Fruit fly (Drosophila melanogaster): ENCODE data around the gene Esp.

The Esp gene

dm6 chr3R:24864719-24865400, 23.1 kb downstream of the Esp start, which contains the start of the genes Srg1 and Elal (continued):
- TF ChIP-seq CG3847 (GFP tag; IDR thresholded peaks at IDR 0.05) (peak; percentile 31; the same call in 1 of the 2 replicates), Usf (GFP tag; optimal IDR thresholded peaks at IDR 0.05) (no peak), Dref (GFP tag; IDR thresholded peaks at IDR 0.05) (no peak), gsb-n (tag; optimal IDR thresholded peaks at IDR 0.05) (peak; percentile 5), Oli (tag; optimal IDR thresholded peaks at IDR 0.05) (peak; percentile 18), CG1792 (GFP tag; optimal IDR thresholded peaks at IDR 0.05) (no peak), CG10366 (GFP tag; IDR thresholded peaks at IDR 0.05) (peak; percentile 26; the same call in 1 of the 2 replicates), pb (GFP tag; optimal IDR thresholded peaks at IDR 0.05) (no peak), CG2120 (GFP tag; optimal IDR thresholded peaks at IDR 0.05) (peak; percentile 25), CG3995 (GFP tag; optimal IDR thresholded peaks at IDR 0.05) (no peak), crc (GFP tag; optimal IDR thresholded peaks at IDR 0.05) (no peak), cwo (GFP tag; optimal IDR thresholded peaks at IDR 0.05) (peak; percentile 24), CG9932 (GFP tag; IDR thresholded peaks at IDR 0.05) (no peak), dmrt11E (tag; optimal IDR thresholded peaks at IDR 0.05) (peak; percentile 7), CG11723 (GFP tag; optimal IDR thresholded peaks at IDR 0.05) (no peak), CG8924 (tag; optimal IDR thresholded peaks at IDR 0.05) (peak; percentile 35), CG12391 (tag; optimal IDR thresholded peaks at IDR 0.05) (peak; percentile 44), Myb (GFP tag; optimal IDR thresholded peaks at IDR 0.05) (no peak), CG5180 (GFP tag; optimal IDR thresholded peaks at IDR 0.05) (no peak), CG5245 (GFP tag; optimal IDR thresholded peaks at IDR 0.05) (no peak), CG34376 (GFP tag; optimal IDR thresholded peaks at IDR 0.05) (peak; percentile 62), sug (tag; optimal IDR thresholded peaks at IDR 0.05) (peak; percentile 51), Xrp1 (GFP tag; IDR thresholded peaks at IDR 0.05) (peak; percentile 21; the same call in 1 of the 2 replicates), toy (GFP tag; IDR thresholded peaks at IDR 0.05) (0 out of 2 replicates have a peak, but pooled peaks have one; percentile 12), grau (tag; optimal IDR thresholded peaks at IDR 0.05) (peak; percentile 59), CG18599 (GFP tag; optimal IDR thresholded peaks at IDR 0.05) (peak; percentile 61), ara (GFP tag; IDR thresholded peaks at IDR 0.05) (no peak), CG14710 (tag; optimal IDR thresholded peaks at IDR 0.05) (no peak), CG18011 (GFP tag; optimal IDR thresholded peaks at IDR 0.05) (no peak), Optix (GFP tag; IDR thresholded peaks at IDR 0.05) (no peak), Adf1 (GFP tag; IDR thresholded peaks at IDR 0.05) (no peak), slbo (GFP tag; IDR thresholded peaks at IDR 0.05) (peak; percentile 68; the same call in 1 of the 2 replicates), Poxn (GFP tag; IDR thresholded peaks at IDR 0.05) (no peak), Fer2 (tag; optimal IDR thresholded peaks at IDR 0.05) (peak; percentile 6), Med (GFP tag) (peak; percentile 63), row (GFP tag; IDR thresholded peaks at IDR 0.05) (peak; percentile 60), Taf1 (GFP tag; IDR thresholded peaks at IDR 0.05) (0 out of 2 replicates have a peak, but pooled peaks have one; percentile 21), so (GFP tag; IDR thresholded peaks at IDR 0.05) (no peak), Meics (GFP tag; optimal IDR thresholded peaks at IDR 0.05) (peak; percentile 46), zf30C (GFP tag; optimal IDR thresholded peaks at IDR 0.05) (no peak), cato (GFP tag; optimal IDR thresholded peaks at IDR 0.05; ENCODE audit: borderline replicate concordance) (no peak), CG13424 (tag; optimal IDR thresholded peaks at IDR 0.05) (peak; percentile 10), trh (GFP tag; optimal IDR thresholded peaks at IDR 0.05) (no peak), zen (tag; optimal IDR thresholded peaks at IDR 0.05) (peak; percentile 25), CG11456 (GFP tag; IDR thresholded peaks at IDR 0.05) (no peak), CG8944 (GFP tag; optimal IDR thresholded peaks at IDR 0.05) (no peak), her (GFP tag; optimal IDR thresholded peaks at IDR 0.05) (no peak), gt (GFP tag; IDR thresholded peaks at IDR 0.05) (no peak), CG1529 (GFP tag; optimal IDR thresholded peaks at IDR 0.05) (no peak), E2f1 (GFP tag; IDR thresholded peaks at IDR 0.05) (0 out of 2 replicates have a peak, but pooled peaks have one; percentile 17)
